Worm (Caenorhabditis elegans) whole organism, L4/young adult: ENCODE data around the gene rnr-1.

ENCODE experiments used
- W03F9.2 ChIP-seq: fragments of 150-350 bp; optimal IDR thresholded peaks from 2 replicates; lab custom pipeline; 2014; ENCODE audit warnings: missing biosample characterization, missing genetic modification characterization
- dao-5 ChIP-seq: sonication (generic microtip); optimal IDR thresholded peaks from 2 replicates; lab custom pipeline; 2016; ENCODE audit warnings: missing genotype, missing genetic modification characterization, moderate library complexity, missing compliant biosample characterization
- him-1 ChIP-seq: sonication (generic microtip); optimal IDR thresholded peaks from 2 replicates; lab custom pipeline; 2016; ENCODE audit warnings: missing genotype, missing genetic modification reagents, missing genetic modification characterization, missing compliant biosample characterization

DNA sequence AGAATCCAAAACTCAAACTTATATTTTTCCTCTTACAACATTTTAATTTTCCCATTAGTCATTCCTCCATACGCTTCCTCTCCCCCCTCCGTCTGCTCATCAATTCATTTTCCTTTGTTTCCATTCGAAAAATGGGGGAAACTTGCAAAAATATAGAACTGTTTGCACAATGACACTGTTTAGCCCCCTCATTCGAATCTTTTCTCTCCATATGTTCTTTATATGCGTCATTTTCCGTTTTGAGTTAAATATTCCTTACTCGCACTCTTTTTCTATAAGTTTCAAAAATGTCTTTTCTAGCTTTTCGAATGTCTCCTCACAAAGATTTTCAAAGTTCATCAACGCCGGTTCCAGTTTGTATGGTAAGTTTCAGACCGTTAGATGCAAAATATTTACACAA is 28.4 kb upstream of the rnr-1 start, which contains the start of gene M01A8.1:
- no peak for TF ChIP-seq him-1 (tag; lab: Kevin White, UChicago)
- no peak for TF ChIP-seq W03F9.2 (tag; lab: Kevin White, UChicago)
- no peak for TF ChIP-seq dao-5 (tag; lab: Kevin White, UChicago)
